Fruit fly (Drosophila melanogaster): Measurements from ENCODE around the gene kar.

DNA sequence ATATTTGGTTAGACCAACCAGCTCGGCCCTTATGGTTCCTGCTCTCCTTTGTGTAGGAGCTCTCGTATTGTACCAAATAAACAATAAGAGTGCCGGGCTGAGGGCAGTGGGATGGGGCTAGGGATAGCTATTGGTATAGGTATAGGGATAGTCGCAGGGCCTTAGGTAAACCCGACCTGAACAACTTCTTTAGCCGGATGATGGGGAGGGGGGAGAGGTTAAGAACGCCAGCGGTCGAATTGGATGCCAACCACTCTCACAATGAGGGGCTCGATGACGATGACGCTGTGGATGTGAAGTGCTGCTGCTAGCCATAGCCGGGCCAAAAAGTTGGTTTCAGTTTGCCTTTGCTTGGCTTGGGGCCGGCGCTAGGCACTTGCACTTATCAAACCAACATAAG lies 41.8 kb downstream of the kar start:
- TF ChIP-seq cnc (optimal IDR thresholded peaks at IDR 0.05): no peak
- no peak for TF ChIP-seq ovo (GFP tag; optimal IDR thresholded peaks at IDR 0.05)
- TF ChIP-seq Hr96 (GFP tag; optimal IDR thresholded peaks at IDR 0.05): no peak
- TF ChIP-seq CG7045 (GFP tag; optimal IDR thresholded peaks at IDR 0.05): no peak
- no peak for TF ChIP-seq toe (GFP tag; optimal IDR thresholded peaks at IDR 0.05)
- no peak for TF ChIP-seq tj (GFP tag; optimal IDR thresholded peaks at IDR 0.05)
- no peak for TF ChIP-seq CG33017 (tag; optimal IDR thresholded peaks at IDR 0.05)
- no peak for TF ChIP-seq CG14711 (tag; optimal IDR thresholded peaks at IDR 0.05)
- TF ChIP-seq CG1620 (GFP tag; optimal IDR thresholded peaks at IDR 0.05): no peak
- no peak for TF ChIP-seq Clk (GFP tag; optimal IDR thresholded peaks at IDR 0.05)
- TF ChIP-seq pad (GFP tag; optimal IDR thresholded peaks at IDR 0.05): no peak
